Worm (Caenorhabditis elegans): ENCODE measurements around the gene CC8.3.

Gene CC8.3

DNA sequence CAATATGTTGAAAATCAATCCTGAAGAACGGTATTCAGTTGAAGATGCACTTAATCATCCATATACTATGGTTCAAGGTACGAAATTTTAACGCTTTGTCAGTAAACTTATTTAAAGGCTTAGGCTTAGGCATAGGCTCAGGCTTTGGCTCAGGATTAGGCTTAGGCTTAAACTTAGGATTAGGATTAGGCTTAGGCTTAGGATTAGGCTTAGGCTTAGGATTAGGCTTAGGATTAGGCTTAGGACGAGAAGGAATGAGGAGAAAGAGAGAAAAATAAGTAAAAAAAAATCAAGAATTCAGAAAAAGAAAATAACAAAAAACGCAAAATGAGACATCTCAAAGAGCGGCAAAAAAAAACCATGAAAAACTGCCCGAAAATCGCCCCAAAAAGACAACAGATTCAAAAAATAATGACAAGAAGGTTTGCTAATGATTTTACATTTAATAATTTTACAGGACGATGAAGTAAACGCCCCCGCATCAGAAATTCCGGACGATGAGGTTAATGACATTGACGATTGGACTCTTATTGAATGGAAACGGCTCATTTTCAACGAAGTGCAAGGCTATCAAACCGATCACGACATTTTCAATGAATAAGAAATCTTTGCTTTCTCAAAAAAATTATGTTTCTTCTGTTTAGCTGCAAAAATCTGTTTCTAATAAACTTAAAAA lies 33.4 kb downstream of the CC8.3 start:
- TF ChIP-seq nhr-2 (tag; optimal IDR thresholded peaks at IDR 0.05): no peak
- TF ChIP-seq bed-3 (GFP tag; optimal IDR thresholded peaks at IDR 0.05): no peak
- no peak for TF ChIP-seq ztf-11 (tag; optimal IDR thresholded peaks at IDR 0.05)
- no peak for TF ChIP-seq blmp-1 (tag; optimal IDR thresholded peaks at IDR 0.05)
- TF ChIP-seq flh-1 (GFP tag; optimal IDR thresholded peaks at IDR 0.05): no peak
- TF ChIP-seq mep-1 (tag; optimal IDR thresholded peaks at IDR 0.05): no peak
- no peak for TF ChIP-seq ceh-43 (GFP tag; optimal IDR thresholded peaks at IDR 0.05)
- TF ChIP-seq snpc-4 (tag; optimal IDR thresholded peaks at IDR 0.05): no peak
- no peak for TF ChIP-seq ham-2 (GFP tag; optimal IDR thresholded peaks at IDR 0.05)
- TF ChIP-seq drap-1 (GFP tag; optimal IDR thresholded peaks at IDR 0.05): no peak
- TF ChIP-seq nhr-76 (tag; optimal IDR thresholded peaks at IDR 0.05): no peak
- TF ChIP-seq sptf-1 (tag; optimal IDR thresholded peaks at IDR 0.05): no peak
- no peak for TF ChIP-seq nhr-12 (tag; optimal IDR thresholded peaks at IDR 0.05)
- no peak for TF ChIP-seq unc-120 (tag; optimal IDR thresholded peaks at IDR 0.05; ENCODE audit: poor library complexity, severe bottlenecking)
- TF ChIP-seq nhr-28 (tag; optimal IDR thresholded peaks at IDR 0.05): no peak

DNA sequence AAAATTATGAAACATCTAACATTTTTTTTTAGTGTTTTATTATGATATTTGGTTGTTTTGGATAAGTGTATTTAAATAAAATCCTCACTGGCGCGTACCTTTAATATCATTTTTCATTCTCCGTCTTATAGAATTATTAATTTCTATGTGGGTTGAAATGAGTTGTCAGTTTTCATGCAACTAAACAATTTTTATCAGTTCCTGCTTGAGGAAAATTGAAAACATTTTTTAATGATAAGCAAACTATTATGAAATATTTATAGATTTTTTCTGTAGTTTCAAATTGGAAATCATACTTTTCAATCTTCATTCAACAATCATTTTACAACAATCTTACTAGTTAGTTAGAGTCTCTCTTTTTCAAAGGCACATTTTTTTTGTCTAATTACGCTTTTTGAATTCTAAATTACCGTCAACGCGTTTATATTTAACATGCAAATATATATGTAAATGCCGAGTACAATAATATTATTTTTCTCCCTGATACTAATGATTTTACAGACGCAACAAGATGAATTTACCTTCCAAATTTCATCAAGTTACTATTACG lies 35.7 kb downstream of the CC8.3 start, which contains the start of the genes Y37E11B.10 and kgb-2:
Gene Y37E11B.10, minus strand, starts transcription at position 182 of the 550 bp plus-strand sequence.
Gene kgb-2, plus strand, starts transcription at position 500 of the 550 bp plus-strand sequence.
- TF ChIP-seq nhr-12 (tag; optimal IDR thresholded peaks at IDR 0.05) (no peak), sem-2 (GFP tag; optimal IDR thresholded peaks at IDR 0.05) (no peak), ceh-83 (GFP tag; optimal IDR thresholded peaks at IDR 0.05) (no peak), lin-13 (tag; optimal IDR thresholded peaks at IDR 0.05) (no peak), ham-2 (GFP tag; optimal IDR thresholded peaks at IDR 0.05) (no peak)

DNA sequence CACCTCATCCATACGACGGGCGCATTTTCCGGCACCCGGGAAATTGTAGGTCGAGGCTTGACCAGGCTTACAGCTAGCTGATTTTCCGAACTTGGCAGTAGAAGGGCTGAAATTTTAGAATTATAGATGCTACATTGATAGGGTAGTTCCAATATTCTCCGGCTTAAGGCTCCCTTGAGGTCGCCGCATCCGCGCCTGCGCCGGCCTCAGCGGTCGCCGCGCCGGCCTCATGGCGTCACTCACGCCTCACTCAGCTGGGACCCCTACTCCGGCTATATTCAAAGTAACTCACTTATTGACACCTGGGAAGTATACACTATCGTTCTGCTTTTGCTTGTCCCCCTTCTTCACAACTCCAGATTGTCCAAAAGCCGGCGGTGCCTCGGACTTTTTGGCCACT lies 38.0 kb downstream of the CC8.3 start:
- no peak for TF ChIP-seq nhr-76 (tag; optimal IDR thresholded peaks at IDR 0.05)
- TF ChIP-seq ceh-83 (GFP tag; optimal IDR thresholded peaks at IDR 0.05): no peak

DNA sequence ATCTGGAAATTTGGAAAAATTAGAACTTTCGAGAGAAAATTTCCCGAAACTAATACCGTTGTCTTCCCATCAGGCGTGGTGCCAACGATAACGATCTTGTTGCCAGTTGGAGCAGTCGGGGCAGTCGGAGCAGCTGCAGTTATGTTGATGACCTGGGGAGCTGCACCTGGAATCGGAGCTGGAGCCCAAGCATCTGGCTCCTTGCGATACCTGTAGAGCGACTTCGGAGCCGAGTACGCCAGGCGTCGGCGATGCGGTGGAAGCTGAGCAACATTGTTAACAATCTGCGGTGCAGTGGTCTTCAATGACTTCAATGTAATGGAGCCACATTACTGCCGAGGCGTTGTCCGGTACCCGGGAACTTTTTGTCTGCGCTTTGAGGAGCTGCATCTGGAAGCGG lies 40.2 kb downstream of the CC8.3 start:
- TF ChIP-seq hlh-1 (tag; optimal IDR thresholded peaks at IDR 0.05) (no peak), nhr-12 (tag; optimal IDR thresholded peaks at IDR 0.05) (no peak), nhr-28 (tag; optimal IDR thresholded peaks at IDR 0.05) (no peak), mep-1 (tag; optimal IDR thresholded peaks at IDR 0.05) (no peak), unc-39 (tag; optimal IDR thresholded peaks at IDR 0.05) (no peak), sptf-1 (tag; optimal IDR thresholded peaks at IDR 0.05) (no peak), unc-62 (GFP tag; optimal IDR thresholded peaks at IDR 0.05) (no peak)

DNA sequence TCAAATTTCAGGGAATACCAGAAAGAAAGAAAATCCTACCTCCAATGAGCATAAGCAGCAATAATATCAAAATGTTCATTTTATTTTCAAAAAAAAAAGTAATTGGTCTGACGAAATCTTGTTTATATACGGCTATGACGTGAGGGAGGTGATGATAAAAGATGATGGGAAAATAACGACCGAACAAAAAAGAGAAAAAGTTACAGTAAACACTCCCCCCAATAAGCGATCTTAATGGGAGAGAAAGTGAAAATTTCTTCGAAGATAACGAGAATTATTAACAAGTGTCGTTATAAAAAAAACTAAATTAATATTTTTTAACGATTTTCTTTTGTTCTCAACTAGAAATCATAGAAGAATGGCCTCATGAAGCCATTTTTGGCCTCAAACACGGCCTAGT lies 42.1 kb downstream of the CC8.3 start, which contains the start of gene Y37E11B.7:
Gene Y37E11B.7, minus strand, starts transcription at position 207 of the 400 bp plus-strand sequence.
- TF ChIP-seq zip-8 (tag; optimal IDR thresholded peaks at IDR 0.05): no peak
- TF ChIP-seq unc-62 (GFP tag; optimal IDR thresholded peaks at IDR 0.05): no peak
- no peak for TF ChIP-seq unc-120 (tag; optimal IDR thresholded peaks at IDR 0.05; ENCODE audit: poor library complexity, severe bottlenecking)
- no peak for TF ChIP-seq sptf-1 (tag; optimal IDR thresholded peaks at IDR 0.05)
- TF ChIP-seq nhr-76 (tag; optimal IDR thresholded peaks at IDR 0.05): no peak
- no peak for TF ChIP-seq unc-39 (tag; optimal IDR thresholded peaks at IDR 0.05)
- no peak for TF ChIP-seq ztf-11 (tag; optimal IDR thresholded peaks at IDR 0.05)
- TF ChIP-seq mab-5 (tag; optimal IDR thresholded peaks at IDR 0.05): no peak
- no peak for TF ChIP-seq snpc-4 (tag; optimal IDR thresholded peaks at IDR 0.05)
- no peak for TF ChIP-seq bed-3 (GFP tag; optimal IDR thresholded peaks at IDR 0.05)
- no peak for TF ChIP-seq pha-4 (tag; optimal IDR thresholded peaks at IDR 0.05)
- TF ChIP-seq ceh-83 (GFP tag; optimal IDR thresholded peaks at IDR 0.05): no peak
- no peak for TF ChIP-seq tbx-8 (GFP tag; optimal IDR thresholded peaks at IDR 0.05)

DNA sequence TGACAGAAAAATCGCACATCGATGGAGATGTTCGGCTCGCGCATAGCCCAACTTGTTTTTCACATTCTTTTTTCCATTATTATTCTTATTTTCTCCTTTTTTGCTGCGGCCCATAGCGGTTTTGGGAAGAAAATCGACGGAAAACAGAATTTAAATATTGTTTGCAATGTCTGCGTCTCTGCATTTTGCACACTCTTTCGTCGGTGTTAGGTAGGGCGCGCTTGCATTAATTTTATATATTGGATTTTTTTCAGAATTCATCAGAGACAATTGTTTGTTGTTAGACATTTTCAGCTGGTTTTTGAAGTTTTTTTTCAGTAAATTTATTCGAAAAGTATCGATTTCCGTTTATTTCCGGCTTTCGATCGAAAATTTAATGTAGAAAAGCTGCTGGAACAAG lies 43.0 kb downstream of the CC8.3 start, which contains the start of gene Y37E11B.6:
Gene Y37E11B.6, minus strand, starts transcription at position 181 of the 400 bp plus-strand sequence.
- no peak for TF ChIP-seq unc-39 (tag; optimal IDR thresholded peaks at IDR 0.05)
- TF ChIP-seq ces-1 (GFP tag; optimal IDR thresholded peaks at IDR 0.05): peak; percentile 72
- TF ChIP-seq ceh-83 (GFP tag; optimal IDR thresholded peaks at IDR 0.05): no peak
- TF ChIP-seq lsy-2 (tag; optimal IDR thresholded peaks at IDR 0.05): no peak
- TF ChIP-seq elt-3 (tag; optimal IDR thresholded peaks at IDR 0.05): no peak

Data from whole organism, mixed stage, embryonic.